Worm (Caenorhabditis elegans) whole organism, L2 larva: Measurements from ENCODE around the gene hpo-40.

Source experiments
- R02D3.7 ChIP-seq: fragments of 150-350 bp; optimal IDR thresholded peaks from 2 replicates; lab custom pipeline; 2014; ENCODE audit warnings: missing biosample characterization, missing genetic modification characterization
- ama-1 ChIP-seq: fragments of 150-350 bp; optimal IDR thresholded peaks from 2 replicates; lab custom pipeline; 2018; ENCODE audit warnings: inconsistent platforms
- elt-3 ChIP-seq: sonication (generic microtip); optimal IDR thresholded peaks from 2 replicates; lab custom pipeline; 2017; ENCODE audit warnings: missing biosample characterization, missing genetic modification characterization
- lin-39 ChIP-seq: fragments of 150-350 bp; optimal IDR thresholded peaks from 2 replicates; lab custom pipeline; 2014; ENCODE audit warnings: missing biosample characterization, missing genetic modification reagents, missing genetic modification characterization
- lsy-2 ChIP-seq, 2 experiments: fragments of 150-350 bp in 1 of 2; sonication (generic microtip) in 1 of 2; optimal IDR thresholded peaks; 2 replicates each; lab custom pipeline; 2014 to 2017; ENCODE audit warnings: missing biosample characterization in 2 of 2, missing genetic modification characterization in 2 of 2
- mdl-1 ChIP-seq, 2 experiments: fragments of 150-350 bp in 1 of 2; sonication (generic microtip) in 1 of 2; optimal IDR thresholded peaks; 2 replicates each; lab custom pipeline; 2017; ENCODE audit warnings: missing biosample characterization in 2 of 2, missing genetic modification characterization in 2 of 2
- nhr-129 ChIP-seq: fragments of 150-350 bp; optimal IDR thresholded peaks from 2 replicates; lab custom pipeline; 2014; ENCODE audit warnings: missing biosample characterization, missing genetic modification characterization
- peb-1 ChIP-seq: fragments of 150-350 bp; optimal IDR thresholded peaks from 2 replicates; lab custom pipeline; 2014; ENCODE audit warnings: missing biosample characterization, missing genetic modification characterization
- skn-1 ChIP-seq: sonication (generic microtip); optimal IDR thresholded peaks from 2 replicates; lab custom pipeline; 2017; ENCODE audit warnings: missing biosample characterization, missing genetic modification characterization
- snpc-4 ChIP-seq: fragments of 150-350 bp; optimal IDR thresholded peaks from 2 replicates; lab custom pipeline; 2014; ENCODE audit warnings: missing biosample characterization, missing genetic modification characterization
- ztf-11 ChIP-seq: sonication (generic microtip); optimal IDR thresholded peaks from 2 replicates; lab custom pipeline; 2017; ENCODE audit warnings: missing biosample characterization, missing genetic modification characterization

DNA sequence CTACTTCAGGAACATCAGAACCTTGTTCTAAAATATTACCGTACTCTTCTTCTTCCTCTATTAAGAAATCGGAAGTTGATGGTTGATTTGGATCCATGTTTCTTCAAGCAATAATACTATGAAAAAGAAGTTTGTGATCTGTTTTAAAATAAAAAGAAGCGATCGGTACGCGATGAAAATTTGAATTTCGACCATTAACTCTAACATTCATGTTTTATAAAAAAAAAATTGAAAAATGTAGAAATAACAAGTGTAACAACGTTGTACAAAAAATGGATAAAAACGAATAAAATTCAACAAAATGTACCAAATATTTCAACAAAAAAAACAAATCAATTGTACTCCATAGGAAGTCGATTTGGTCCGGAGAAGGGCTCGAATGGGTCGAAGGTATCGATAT, 2.5 kb upstream of the hpo-40 start, which contains the start of gene tftc-3:
- TF ChIP-seq ama-1 (lab: Kevin White, UChicago) = no peak
- no peak for TF ChIP-seq mdl-1 (tag; optimal IDR thresholded peaks at IDR 0.05; lab: Kevin White, UChicago)
- no peak for TF ChIP-seq R02D3.7 (tag; lab: Kevin White, UChicago)
- TF ChIP-seq elt-3 (tag; lab: Kevin White, UChicago) = no peak
- TF ChIP-seq lsy-2 (tag; optimal IDR thresholded peaks at IDR 0.05; lab: Kevin White, UChicago) = no peak
- no peak for TF ChIP-seq skn-1 (tag; lab: Kevin White, UChicago)
- TF ChIP-seq ztf-11 (tag; lab: Kevin White, UChicago) = no peak
- TF ChIP-seq snpc-4 (tag; lab: Kevin White, UChicago) = no peak
- TF ChIP-seq nhr-129 (tag; lab: Kevin White, UChicago) = no peak
- no peak for TF ChIP-seq peb-1 (tag; lab: Kevin White, UChicago)
- no peak for TF ChIP-seq lin-39 (tag; lab: Kevin White, UChicago)
